Fruit fly (Drosophila melanogaster): ENCODE results near the gene Culd.

Culd gene

DNA sequence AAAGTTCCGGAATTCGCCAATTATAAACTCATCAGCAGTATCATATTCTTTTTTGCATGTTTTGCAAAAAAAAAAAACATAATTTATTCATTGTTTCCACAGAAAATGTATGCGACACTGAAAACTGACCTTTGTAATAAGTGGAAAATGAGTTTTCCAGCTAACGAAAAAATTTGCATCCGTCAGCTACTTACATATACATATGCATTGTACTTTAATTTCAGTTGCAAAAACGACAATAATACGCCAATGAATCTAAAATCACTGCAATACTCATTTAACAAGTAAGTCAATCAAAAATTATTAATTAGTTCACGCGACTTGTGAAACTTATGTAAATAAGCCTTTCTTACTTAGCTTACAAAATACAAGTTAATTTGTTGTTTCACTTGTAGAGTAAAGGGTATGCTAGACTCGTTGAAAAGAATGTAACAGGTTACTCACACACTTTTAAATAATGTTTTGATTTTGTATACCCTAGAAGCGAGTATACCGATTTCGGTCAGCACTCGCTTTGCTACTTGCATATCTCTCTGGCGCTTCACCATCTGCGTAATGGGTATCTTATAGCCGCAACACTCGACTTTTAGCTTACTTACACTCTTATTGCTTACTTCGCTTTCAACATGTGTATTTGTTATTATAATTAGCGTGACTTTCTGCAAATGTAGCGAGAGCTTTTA, 42.8 kb upstream of the Culd start (continued):
- TF ChIP-seq CG1792 (GFP tag; optimal IDR thresholded peaks at IDR 0.05) (no peak), lmd (GFP tag; IDR thresholded peaks at IDR 0.05) (peak; percentile 32; the same call in 1 of the 2 replicates), Fer1 (GFP tag; optimal IDR thresholded peaks at IDR 0.05) (no peak), sob (GFP tag; IDR thresholded peaks at IDR 0.05) (0 out of 2 replicates have a peak, but pooled peaks have one; percentile 23), CG6272 (GFP tag; IDR thresholded peaks at IDR 0.05) (peak; percentile 31; the same call in 1 of the 2 replicates), CG6689 (GFP tag; IDR thresholded peaks at IDR 0.05) (peak; percentile 45; the same call in 1 of the 2 replicates), CG10366 (GFP tag; IDR thresholded peaks at IDR 0.05) (peak; percentile 32; the same call in 1 of the 2 replicates), slbo (GFP tag; IDR thresholded peaks at IDR 0.05) (peak; percentile 49), zen (tag; optimal IDR thresholded peaks at IDR 0.05) (peak; percentile 21), CG11456 (GFP tag; IDR thresholded peaks at IDR 0.05) (peak; percentile 65; the same call in 2 of the 3 replicates), lilli (GFP tag; optimal IDR thresholded peaks at IDR 0.05) (peak; percentile 35), Dip3 (GFP tag; optimal IDR thresholded peaks at IDR 0.05) (peak; percentile 5), CG11247 (GFP tag; IDR thresholded peaks at IDR 0.05) (no peak), CG32772 (GFP tag; IDR thresholded peaks at IDR 0.05) (peak; percentile 50), E2f2 (GFP tag; IDR thresholded peaks at IDR 0.05) (0 out of 2 replicates have a peak, but pooled peaks have one; percentile 7), sisA (GFP tag; IDR thresholded peaks at IDR 0.05) (peak; percentile 51; the same call in 1 of the 2 replicates), CG4820 (GFP tag; optimal IDR thresholded peaks at IDR 0.05) (peak; percentile 23), CG11695 (GFP tag; IDR thresholded peaks at IDR 0.05) (0 out of 3 replicates have a peak, but pooled peaks have one; percentile 16), CG2712 (tag; optimal IDR thresholded peaks at IDR 0.05) (peak; percentile 45), en (GFP tag; optimal IDR thresholded peaks at IDR 0.05) (peak; percentile 13), CG7271 (tag; optimal IDR thresholded peaks at IDR 0.05) (no peak), ci (GFP tag; IDR thresholded peaks at IDR 0.05) (no peak; the same call in 2 of the 3 replicates), NC2β (GFP tag; optimal IDR thresholded peaks at IDR 0.05) (peak; percentile 23), Taf1 (GFP tag; IDR thresholded peaks at IDR 0.05) (no peak), dmrt11E (tag; optimal IDR thresholded peaks at IDR 0.05) (peak; percentile 32), PHDP (tag; optimal IDR thresholded peaks at IDR 0.05) (no peak), tin (GFP tag; optimal IDR thresholded peaks at IDR 0.05) (peak; percentile 14), CG8388 (GFP tag; optimal IDR thresholded peaks at IDR 0.05) (peak; percentile 26), CG33213 (GFP tag; optimal IDR thresholded peaks at IDR 0.05) (peak; percentile 8), peb (GFP tag; IDR thresholded peaks at IDR 0.05) (0 out of 2 replicates have a peak, but pooled peaks have one; percentile 7), Camta (GFP tag; optimal IDR thresholded peaks at IDR 0.05) (peak; percentile 22), CG7928 (GFP tag; optimal IDR thresholded peaks at IDR 0.05) (no peak), ken (GFP tag; IDR thresholded peaks at IDR 0.05) (peak; percentile 51; the same call in 1 of the 3 replicates), sens-2 (GFP tag; IDR thresholded peaks at IDR 0.05) (no peak), Antp (GFP tag; optimal IDR thresholded peaks at IDR 0.05) (peak; percentile 34), Xrp1 (GFP tag; IDR thresholded peaks at IDR 0.05) (peak; percentile 64; the same call in 1 of the 2 replicates), vvl (GFP tag; IDR thresholded peaks at IDR 0.05) (peak; percentile 20; the same call in 1 of the 2 replicates), CG17328 (GFP tag; IDR thresholded peaks at IDR 0.05) (0 out of 2 replicates have a peak, but pooled peaks have one; percentile 16), CG30020 (tag; optimal IDR thresholded peaks at IDR 0.05) (no peak), chif (GFP tag; optimal IDR thresholded peaks at IDR 0.05) (peak; percentile 14 to 43), HLH3B (GFP tag; IDR thresholded peaks at IDR 0.05) (peak; percentile 17; the same call in 1 of the 2 replicates), CG2199 (GFP tag; IDR thresholded peaks at IDR 0.05) (0 out of 3 replicates have a peak, but pooled peaks have one; percentile 18), CG14710 (tag; optimal IDR thresholded peaks at IDR 0.05) (peak; percentile 6), Mrtf (GFP tag; IDR thresholded peaks at IDR 0.05) (no peak), Mad (GFP tag; optimal IDR thresholded peaks at IDR 0.05) (peak; percentile 30), CG11560 (tag; IDR thresholded peaks at IDR 0.05) (no peak), CG4424 (GFP tag; optimal IDR thresholded peaks at IDR 0.05) (peak; percentile 19), CG6683 (GFP tag; optimal IDR thresholded peaks at IDR 0.05) (no peak), bab2 (GFP tag; optimal IDR thresholded peaks at IDR 0.05) (peak; percentile 12), sc (optimal IDR thresholded peaks at IDR 0.05) (no peak), sc (GFP tag; optimal IDR thresholded peaks at IDR 0.05) (no peak)

Data from whole organism, embryonic.